Fruit fly (Drosophila melanogaster) whole organism, embryonic: Measurements from ENCODE around the gene CG42494.
A peak's percentile ranks its signal among the peaks of the same experiment; 100 is the strongest.

Experiments
- B-H2 ChIP-seq: fragments of 200-800 bp; sonication (Bioruptor generic); optimal IDR thresholded peaks from 2 replicates; lab custom pipeline; 2018; ENCODE audit warnings: missing biosample characterization, mild to moderate bottlenecking, missing genetic modification characterization
- CG10654 ChIP-seq: fragments of 200-800 bp; sonication (Bioruptor generic); optimal IDR thresholded peaks from 2 replicates; lab custom pipeline; 2016; ENCODE audit warnings: missing biosample characterization, missing genetic modification characterization
- CG11456 ChIP-seq: fragments of 200-800 bp; sonication (Bioruptor generic); IDR thresholded peaks from 3 replicates; pipeline ENCODE4 v1.3.6; 2022; ENCODE audit warnings: missing biosample characterization, missing genetic modification characterization
- CG12104 ChIP-seq: fragments of 200-800 bp; sonication (Bioruptor generic); optimal IDR thresholded peaks from 3 replicates; lab custom pipeline; 2016; ENCODE audit warnings: missing biosample characterization, missing genetic modification characterization
- CG12744 ChIP-seq: fragments of 200-800 bp; sonication (Bioruptor generic); optimal IDR thresholded peaks from 2 replicates; lab custom pipeline; 2016; ENCODE audit warnings: missing biosample characterization, missing genetic modification characterization
- CG14965 ChIP-seq: fragments of 200-800 bp; sonication (Bioruptor generic); optimal IDR thresholded peaks from 2 replicates; lab custom pipeline; 2016; ENCODE audit warnings: missing biosample characterization, missing genetic modification characterization, borderline replicate concordance
- CG2199 ChIP-seq: fragments of 200-800 bp; sonication (Bioruptor generic); IDR thresholded peaks from 3 replicates; pipeline ENCODE4 v1.3.6; 2022; ENCODE audit warnings: missing biosample characterization, missing genetic modification characterization
- CG31224 ChIP-seq: fragments of 200-800 bp; sonication (Bioruptor generic); IDR thresholded peaks from 2 replicates; pipeline ENCODE4 v1.3.6; 2022; ENCODE audit warnings: missing biosample characterization, missing genetic modification characterization
- CG31365 ChIP-seq: fragments of 200-800 bp; sonication (Bioruptor generic); optimal IDR thresholded peaks from 2 replicates; lab custom pipeline; 2018; ENCODE audit warnings: missing biosample characterization, mild to moderate bottlenecking, missing genetic modification characterization
- CG32767 ChIP-seq: fragments of 200-800 bp; sonication (Bioruptor generic); IDR thresholded peaks from 2 replicates; pipeline ENCODE4 v1.3.6; 2022; ENCODE audit warnings: missing biosample characterization, missing genetic modification characterization
- CG33557 ChIP-seq: fragments of 200-800 bp; sonication (Bioruptor generic); optimal IDR thresholded peaks from 2 replicates; lab custom pipeline; 2019; ENCODE audit warnings: missing biosample characterization, mild to moderate bottlenecking, missing genetic modification characterization, moderate library complexity
- CG6813 ChIP-seq: fragments of 200-800 bp; sonication (Bioruptor generic); optimal IDR thresholded peaks from 2 replicates; lab custom pipeline; 2017; ENCODE audit warnings: missing biosample characterization, missing genetic modification characterization, mild to moderate bottlenecking, moderate library complexity, missing genetic modification reagents
- CG7556 ChIP-seq: fragments of 200-800 bp; sonication (Bioruptor generic); optimal IDR thresholded peaks from 2 replicates; lab custom pipeline; 2017; ENCODE audit warnings: missing biosample characterization, mild to moderate bottlenecking, missing genetic modification characterization
- CG9609 ChIP-seq: fragments of 200-800 bp; sonication (Bioruptor generic); optimal IDR thresholded peaks from 3 replicates; lab custom pipeline; 2016; ENCODE audit warnings: missing biosample characterization, missing genetic modification characterization
- CG9797 ChIP-seq: fragments of 200-800 bp; sonication (Bioruptor generic); optimal IDR thresholded peaks from 3 replicates; lab custom pipeline; 2018; ENCODE audit warnings: missing biosample characterization, mild to moderate bottlenecking, missing genetic modification characterization
- Deaf1 ChIP-seq: fragments of 200-800 bp; optimal IDR thresholded peaks from 3 replicates; lab custom pipeline; 2019; ENCODE audit warnings: missing biosample characterization, mild to moderate bottlenecking, missing genetic modification characterization, moderate library complexity
- Dip2 ChIP-seq: fragments of 200-800 bp; sonication (Bioruptor generic); IDR thresholded peaks from 2 replicates; pipeline ENCODE4 v1.3.6; 2022; ENCODE audit warnings: missing biosample characterization, missing genetic modification characterization
- E2f1 ChIP-seq: fragments of 200-800 bp; sonication (Bioruptor generic); IDR thresholded peaks from 2 replicates; pipeline ENCODE4 v1.3.6; 2022; ENCODE audit warnings: missing biosample characterization, missing genetic modification characterization
- H2.0 ChIP-seq: fragments of 200-800 bp; sonication (Bioruptor generic); IDR thresholded peaks from 2 replicates; pipeline ENCODE4 v1.3.6; 2022; ENCODE audit warnings: missing biosample characterization, missing genetic modification characterization
- Hand ChIP-seq: fragments of 200-800 bp; sonication (Bioruptor generic); optimal IDR thresholded peaks from 2 replicates; lab custom pipeline; 2017; ENCODE audit warnings: mild to moderate bottlenecking, missing biosample characterization, missing genetic modification reagents, missing genetic modification characterization
- Hmx ChIP-seq: fragments of 200-800 bp; sonication (Bioruptor generic); optimal IDR thresholded peaks from 2 replicates; lab custom pipeline; 2016; ENCODE audit warnings: missing biosample characterization, missing genetic modification characterization
- Kr ChIP-seq: fragments of 200-800 bp; sonication (Bioruptor generic); optimal IDR thresholded peaks from 2 replicates; lab custom pipeline; 2017; ENCODE audit warnings: missing biosample characterization, mild to moderate bottlenecking, missing genetic modification characterization
- NC2α ChIP-seq: fragments of 200-800 bp; sonication (Bioruptor generic); optimal IDR thresholded peaks from 2 replicates; lab custom pipeline; 2016; ENCODE audit warnings: missing biosample characterization, missing genetic modification characterization
- NFAT ChIP-seq: fragments of 200-800 bp; sonication (Bioruptor generic); IDR thresholded peaks from 2 replicates; pipeline ENCODE4 v1.3.6; 2022; ENCODE audit warnings: missing biosample characterization, missing genetic modification characterization
- Usf ChIP-seq: fragments of 200-800 bp; sonication (Bioruptor generic); optimal IDR thresholded peaks from 2 replicates; lab custom pipeline; 2017; ENCODE audit warnings: missing genotype, missing biosample characterization, missing genetic modification characterization
- cato ChIP-seq: fragments of 200-800 bp; sonication (Bioruptor generic); optimal IDR thresholded peaks from 2 replicates; lab custom pipeline; 2016; ENCODE audit warnings: missing biosample characterization, missing genetic modification characterization, borderline replicate concordance
- chif ChIP-seq, 2 experiments: fragments of 200-800 bp; sonication (Bioruptor generic); optimal IDR thresholded peaks; 3 replicates each; lab custom pipeline; 2016; ENCODE audit warnings: missing biosample characterization in 2 of 2, missing genetic modification characterization in 2 of 2
- dan ChIP-seq: fragments of 200-800 bp; sonication (Bioruptor generic); IDR thresholded peaks from 2 replicates; pipeline ENCODE4 v1.3.6; 2022; ENCODE audit warnings: missing biosample characterization, missing genetic modification characterization
- emc ChIP-seq: fragments of 200-800 bp; sonication (Bioruptor generic); optimal IDR thresholded peaks from 2 replicates; lab custom pipeline; 2016; ENCODE audit warnings: missing biosample characterization, missing genetic modification characterization
- fd3F ChIP-seq: fragments of 200-800 bp; sonication (Bioruptor generic); optimal IDR thresholded peaks from 2 replicates; lab custom pipeline; 2018; ENCODE audit warnings: missing biosample characterization, mild to moderate bottlenecking, missing genetic modification characterization, moderate library complexity
- h ChIP-seq: fragments of >200 bp; optimal IDR thresholded peaks from 2 replicates; lab custom pipeline; 2017
- hbn ChIP-seq: fragments of 200-800 bp; sonication (Bioruptor generic); IDR thresholded peaks from 2 replicates; pipeline ENCODE4 v1.3.6; 2022; ENCODE audit warnings: missing biosample characterization, missing genetic modification characterization; ENCODE audit not compliant: partially characterized antibody
- lab ChIP-seq: fragments of 200-800 bp; sonication (Bioruptor generic); optimal IDR thresholded peaks from 3 replicates; lab custom pipeline; 2017; ENCODE audit warnings: missing biosample characterization, missing genetic modification characterization, mild to moderate bottlenecking, moderate library complexity, missing genetic modification reagents
- lbe ChIP-seq: fragments of 200-800 bp; sonication (Bioruptor generic); optimal IDR thresholded peaks from 2 replicates; lab custom pipeline; 2016; ENCODE audit warnings: missing biosample characterization, mild to moderate bottlenecking, missing genetic modification characterization
- mld ChIP-seq: fragments of 200-800 bp; sonication (Bioruptor generic); IDR thresholded peaks from 3 replicates; pipeline ENCODE4 v1.3.6; 2022; ENCODE audit warnings: missing biosample characterization, missing genetic modification characterization; ENCODE audit not compliant: partially characterized antibody
- nau ChIP-seq: fragments of 200-800 bp; sonication (Bioruptor generic); optimal IDR thresholded peaks from 3 replicates; lab custom pipeline; 2017; ENCODE audit warnings: missing biosample characterization, mild to moderate bottlenecking, missing genetic modification characterization, missing genetic modification reagents
- nerfin-1 ChIP-seq: fragments of 200-800 bp; sonication (Bioruptor generic); optimal IDR thresholded peaks from 3 replicates; lab custom pipeline; 2019; ENCODE audit warnings: missing biosample characterization, mild to moderate bottlenecking, missing genetic modification characterization, moderate library complexity
- nom ChIP-seq: fragments of 200-800 bp; sonication (Bioruptor generic); optimal IDR thresholded peaks from 2 replicates; lab custom pipeline; 2017; ENCODE audit warnings: missing biosample characterization, missing genetic modification characterization, mild to moderate bottlenecking, moderate library complexity, missing genetic modification reagents
- otp ChIP-seq: fragments of 200-800 bp; sonication (Bioruptor generic); IDR thresholded peaks from 3 replicates; pipeline ENCODE4, ENCODE4 v1.3.6; 2022; ENCODE audit warnings: missing biosample characterization, missing genetic modification characterization
- pum ChIP-seq: fragments of 200-800 bp; sonication (Bioruptor generic); optimal IDR thresholded peaks from 2 replicates; lab custom pipeline; 2016; ENCODE audit warnings: missing biosample characterization, missing genetic modification characterization
- repo ChIP-seq: fragments of 200-800 bp; sonication (Bioruptor generic); optimal IDR thresholded peaks from 2 replicates; lab custom pipeline; 2016; ENCODE audit warnings: missing biosample characterization, missing genetic modification characterization
- sd ChIP-seq: fragments of 200-800 bp; sonication (Bioruptor generic); optimal IDR thresholded peaks from 3 replicates; lab custom pipeline; 2018; ENCODE audit warnings: missing biosample characterization, mild to moderate bottlenecking, missing genetic modification characterization, moderate library complexity
- sim ChIP-seq: fragments of 200-800 bp; sonication (Bioruptor generic); IDR thresholded peaks from 2 replicates; pipeline ENCODE4 v1.3.6; 2022; ENCODE audit warnings: missing biosample characterization, missing genetic modification characterization
- slou ChIP-seq: fragments of 200-800 bp; sonication (Bioruptor generic); optimal IDR thresholded peaks from 3 replicates; lab custom pipeline; 2016; ENCODE audit warnings: missing biosample characterization, missing genetic modification characterization
- sna ChIP-seq: fragments of 200-800 bp; sonication (Bioruptor generic); IDR thresholded peaks from 2 replicates; pipeline ENCODE4 v1.3.6; 2022; ENCODE audit warnings: missing biosample characterization, missing genetic modification characterization; ENCODE audit not compliant: partially characterized antibody
- tx ChIP-seq: fragments of 200-800 bp; sonication (Bioruptor generic); optimal IDR thresholded peaks from 2 replicates; lab custom pipeline; 2016; ENCODE audit warnings: missing biosample characterization, missing genetic modification characterization

The CG42494 gene

DNA sequence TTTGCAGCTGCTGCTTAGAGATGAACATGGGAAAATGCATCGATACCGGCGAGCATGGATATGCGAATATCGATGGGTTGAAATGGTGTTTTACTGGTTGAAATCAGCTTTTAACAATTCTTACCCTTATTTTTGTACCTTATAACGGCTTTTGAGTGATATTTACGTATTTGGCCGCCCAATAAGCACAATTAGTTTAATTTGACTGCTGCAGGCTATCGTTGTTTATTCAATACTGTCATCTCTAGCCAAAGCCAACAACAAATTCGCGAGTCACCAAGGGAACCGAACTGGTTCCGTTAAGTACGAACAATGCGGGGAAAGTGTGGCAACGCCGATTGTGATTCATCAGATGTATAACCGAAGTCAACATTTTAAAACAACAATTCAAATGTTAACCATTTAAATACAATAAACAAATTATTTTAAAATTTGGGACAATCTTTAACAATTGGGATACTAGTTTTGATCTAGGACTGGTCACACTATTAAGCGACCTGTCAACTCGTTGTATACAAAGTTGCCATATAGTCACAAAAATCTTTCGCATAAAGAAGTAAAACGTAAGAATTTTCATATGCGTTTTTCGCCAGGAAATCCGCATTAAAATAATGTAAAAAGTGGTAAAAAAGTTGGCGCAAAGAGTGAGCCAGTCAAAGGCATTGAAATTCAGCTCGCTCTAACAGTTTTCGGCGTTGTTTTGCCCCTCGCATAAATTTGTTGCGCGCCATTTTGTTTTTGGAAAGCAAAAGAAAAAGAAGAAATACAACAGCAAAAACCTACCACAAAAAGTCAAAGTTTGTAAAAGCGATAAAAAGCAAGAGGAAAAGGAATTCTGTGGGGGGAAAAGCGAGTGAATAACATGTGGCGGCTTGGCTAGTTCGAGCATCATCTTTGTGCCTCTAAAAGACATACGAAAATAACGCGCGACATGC lies 35.8 kb upstream of the CG42494 start, which contains the start of the genes Usp5 and BtbVII (continued):
- TF ChIP-seq CG31224 (GFP tag; lab: Robert Waterston, UW) (0 out of 2 replicates have a peak, but pooled peaks have one; percentile 10), CG2199 (GFP tag; lab: Robert Waterston, UW) (no peak), lab (GFP tag; lab: Kevin White, UChicago) (peak; percentile 67)

DNA sequence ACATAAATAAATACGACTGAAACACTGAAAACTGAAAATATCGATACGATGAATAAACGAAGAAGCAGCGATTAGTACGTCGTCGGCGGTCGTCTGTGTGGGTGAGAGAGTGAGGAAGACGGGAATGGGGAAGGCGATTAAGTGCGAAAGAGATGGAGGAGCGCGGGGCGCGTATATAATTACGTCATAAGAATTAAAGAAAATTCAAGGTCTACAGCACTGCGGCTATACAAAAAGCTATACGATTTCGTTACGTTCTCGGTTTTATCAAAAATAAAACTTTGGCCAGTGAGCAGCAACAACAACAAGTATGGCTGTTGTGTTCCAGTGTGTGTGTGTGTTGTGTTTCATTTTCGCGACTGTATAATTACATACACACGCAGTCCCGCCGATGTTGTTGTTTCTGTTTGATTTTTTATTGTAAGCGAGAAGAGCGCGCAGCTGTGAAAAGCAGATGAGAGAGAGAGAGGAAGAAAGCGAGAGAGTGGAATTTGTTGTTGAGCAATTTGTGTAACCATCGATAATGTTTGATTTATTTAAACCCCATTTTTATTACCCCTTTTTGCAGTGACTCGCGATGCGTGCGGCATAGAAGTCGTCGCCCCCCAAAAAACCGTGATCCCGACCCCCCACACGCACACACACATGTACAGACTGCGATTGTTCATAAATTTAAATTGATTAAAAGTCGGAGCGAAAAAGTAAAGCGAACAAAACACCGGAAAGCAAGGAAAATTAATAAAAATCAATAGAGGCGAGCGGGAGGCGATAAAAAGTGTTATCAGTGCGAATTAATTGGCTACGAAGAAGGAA lies 34.9 kb upstream of the CG42494 start:
- TF ChIP-seq repo (GFP tag; lab: Kevin White, UChicago) (no peak), CG32767 (GFP tag; lab: Robert Waterston, UW) (no peak), slou (GFP tag; lab: Kevin White, UChicago) (no peak), H2.0 (no peak), fd3F (no peak), sd (tag; lab: Kevin White, UChicago) (peak; percentile 80), Usf (GFP tag; lab: Kevin White, UChicago) (no peak), CG12104 (GFP tag; lab: Kevin White, UChicago) (no peak), sna (GFP tag; lab: Robert Waterston, UW) (no peak), emc (GFP tag; lab: Kevin White, UChicago) (no peak), chif (GFP tag; optimal IDR thresholded peaks at IDR 0.05; lab: Kevin White, UChicago) (no peak), mld (GFP tag; lab: Robert Waterston, UW) (no peak), lbe (no peak), CG6813 (GFP tag; lab: Kevin White, UChicago) (peak; percentile 18), NC2α (GFP tag; lab: Kevin White, UChicago) (no peak), CG9797 (GFP tag; lab: Kevin White, UChicago) (no peak), cato (GFP tag; lab: Kevin White, UChicago) (no peak), CG10654 (no peak), nau (GFP tag; lab: Kevin White, UChicago) (no peak), sim (GFP tag; lab: Robert Waterston, UW) (no peak), Hmx (GFP tag; lab: Kevin White, UChicago) (no peak), CG11456 (no peak), Kr (no peak), nom (GFP tag; lab: Kevin White, UChicago) (peak; percentile 25), nerfin-1 (tag; lab: Kevin White, UChicago) (no peak), pum (GFP tag; lab: Kevin White, UChicago) (no peak), NFAT (GFP tag; lab: Robert Waterston, UW) (no peak), CG14965 (GFP tag; lab: Kevin White, UChicago) (no peak), otp (no peak), CG9609 (GFP tag; lab: Kevin White, UChicago) (no peak), CG31365 (tag; lab: Kevin White, UChicago) (no peak), tx (GFP tag; lab: Kevin White, UChicago) (no peak), dan (GFP tag; lab: Robert Waterston, UW) (no peak), E2f1 (no peak), h (no peak), CG33557 (GFP tag; lab: Kevin White, UChicago) (no peak), CG12744 (GFP tag; lab: Kevin White, UChicago) (no peak), hbn (GFP tag; lab: Robert Waterston, UW) (no peak), CG7556 (GFP tag; lab: Kevin White, UChicago) (no peak), Hand (no peak), Dip2 (GFP tag; lab: Robert Waterston, UW) (no peak), Deaf1 (tag; lab: Kevin White, UChicago) (peak; percentile 93), B-H2 (GFP tag; lab: Kevin White, UChicago) (no peak)
